Worm (Caenorhabditis elegans) whole organism, young adult: Measurements from ENCODE around the gene F22H10.1.

Experiments used
- B0336.3 ChIP-seq: fragments of 200-800 bp; sonication (Bioruptor generic); IDR thresholded peaks from 2 replicates; pipeline ENCODE4 v1.3.6; 2022; ENCODE audit warnings: missing genetic modification characterization, missing compliant biosample characterization
- C17E4.6 ChIP-seq: fragments of 200-800 bp; sonication (Bioruptor generic); IDR thresholded peaks from 2 replicates; pipeline ENCODE4 v1.3.6; 2022; ENCODE audit warnings: missing genetic modification reagents, missing genetic modification characterization, missing compliant biosample characterization
- F22D6.2 ChIP-seq: sonication (generic microtip); optimal IDR thresholded peaks from 2 replicates; lab custom pipeline; 2016; ENCODE audit warnings: mild to moderate bottlenecking, missing genetic modification characterization, missing compliant biosample characterization
- F33H1.4 ChIP-seq: fragments of 200-800 bp; sonication (Bioruptor generic); IDR thresholded peaks from 2 replicates; pipeline ENCODE4 v1.3.6; 2022; ENCODE audit warnings: missing genetic modification reagents, missing genetic modification characterization, missing compliant biosample characterization
- F39B2.1 ChIP-seq: fragments of 200-800 bp; sonication (Bioruptor generic); IDR thresholded peaks from 2 replicates; pipeline ENCODE4 v1.3.6; 2022; ENCODE audit warnings: missing genetic modification reagents, missing genetic modification characterization, missing compliant biosample characterization
- F49E8.2 ChIP-seq: sonication (generic microtip); optimal IDR thresholded peaks from 3 replicates; lab custom pipeline; 2017; ENCODE audit warnings: missing genetic modification characterization, mild to moderate bottlenecking, missing compliant biosample characterization, antibody characterized with exemption, moderate library complexity; ENCODE audit not compliant: insufficient read depth
- K11D2.4 ChIP-seq: fragments of 200-800 bp; sonication (Bioruptor generic); IDR thresholded peaks from 2 replicates; pipeline ENCODE4 v1.3.6; 2022; ENCODE audit warnings: missing genetic modification reagents, missing genetic modification characterization, missing compliant biosample characterization
- K12H6.12 ChIP-seq: fragments of 200-800 bp; sonication (Bioruptor generic); optimal IDR thresholded peaks from 2 replicates; lab custom pipeline; 2018; ENCODE audit warnings: mild to moderate bottlenecking, missing genetic modification characterization, missing compliant biosample characterization
- T26A5.8 ChIP-seq: sonication (generic microtip); optimal IDR thresholded peaks from 2 replicates; lab custom pipeline; 2016; ENCODE audit warnings: missing genetic modification characterization, missing compliant biosample characterization
- Y67H2A.10 ChIP-seq: fragments of 200-800 bp; sonication (Bioruptor generic); conservative IDR thresholded peaks from 2 replicates; pipeline ENCODE4 v1.3.6; 2022; ENCODE audit warnings: missing genetic modification reagents, missing genetic modification characterization, missing compliant biosample characterization
- Y79H2A.3 ChIP-seq: fragments of 200-800 bp; sonication (Bioruptor generic); conservative IDR thresholded peaks from 2 replicates; pipeline ENCODE4 v1.3.6; 2022; ENCODE audit warnings: missing genetic modification reagents, missing genetic modification characterization, missing compliant biosample characterization
- Y95B8A.8 ChIP-seq: fragments of 200-800 bp; sonication (Bioruptor generic); IDR thresholded peaks from 2 replicates; pipeline ENCODE4 v1.3.6; 2022; ENCODE audit warnings: missing genetic modification reagents, missing genetic modification characterization, missing compliant biosample characterization
- aptf-3 ChIP-seq: fragments of 200-800 bp; sonication (Bioruptor generic); IDR thresholded peaks from 2 replicates; pipeline ENCODE4 v1.3.6; 2022; ENCODE audit warnings: missing genetic modification characterization, missing compliant biosample characterization
- atf-7 ChIP-seq: sonication (generic microtip); optimal IDR thresholded peaks from 2 replicates; lab custom pipeline; 2017; ENCODE audit warnings: mild to moderate bottlenecking, missing genetic modification characterization, missing compliant biosample characterization
- attf-6 ChIP-seq: fragments of 200-800 bp; sonication (Bioruptor generic); IDR thresholded peaks from 2 replicates; pipeline ENCODE4 v1.3.6; 2022; ENCODE audit warnings: missing genetic modification reagents, missing genetic modification characterization, missing compliant biosample characterization
- bed-1 ChIP-seq: fragments of 200-800 bp; sonication (Bioruptor generic); IDR thresholded peaks from 2 replicates; pipeline ENCODE4 v1.3.6; 2022; ENCODE audit warnings: missing genetic modification reagents, missing genetic modification characterization, missing compliant biosample characterization
- bed-2 ChIP-seq: fragments of 200-800 bp; sonication (Bioruptor generic); IDR thresholded peaks from 2 replicates; pipeline ENCODE4 v1.3.6; 2022; ENCODE audit warnings: missing genetic modification reagents, missing genetic modification characterization, missing compliant biosample characterization
- ccch-3 ChIP-seq: fragments of 200-800 bp; sonication (Bioruptor generic); optimal IDR thresholded peaks from 2 replicates; lab custom pipeline; 2018; ENCODE audit warnings: mild to moderate bottlenecking, missing genetic modification characterization, missing compliant biosample characterization
- cebp-1 ChIP-seq, 2 experiments: fragments of 200-800 bp in 1 of 2; sonication (Bioruptor generic) in 1 of 2; sonication (generic microtip) in 1 of 2; IDR thresholded peaks in 1 of 2; optimal IDR thresholded peaks in 1 of 2; 2 replicates each; pipeline versions ENCODE4 v1.3.6 to Lab custom; 2017 to 2022; ENCODE audit warnings: missing compliant biosample characterization in 2 of 2, missing genetic modification characterization in 2 of 2, mild to moderate bottlenecking in 1 of 2, missing genetic modification reagents in 1 of 2, moderate library complexity in 1 of 2
- ceh-100 ChIP-seq: fragments of 200-800 bp; sonication (Bioruptor generic); IDR thresholded peaks from 2 replicates; pipeline ENCODE4 v1.3.6; 2022; ENCODE audit warnings: missing genetic modification reagents, missing genetic modification characterization, missing compliant biosample characterization
- ceh-58 ChIP-seq: fragments of 200-800 bp; sonication (Bioruptor generic); IDR thresholded peaks from 2 replicates; pipeline ENCODE4 v1.3.6; 2022; ENCODE audit warnings: missing genetic modification characterization, missing compliant biosample characterization
- ceh-79 ChIP-seq: sonication (generic microtip); optimal IDR thresholded peaks from 2 replicates; lab custom pipeline; 2017; ENCODE audit warnings: mild to moderate bottlenecking, missing genetic modification characterization, missing compliant biosample characterization
- chd-7 ChIP-seq: sonication (generic microtip); optimal IDR thresholded peaks from 2 replicates; lab custom pipeline; 2016; ENCODE audit warnings: mild to moderate bottlenecking, missing genetic modification characterization, moderate library complexity, missing compliant biosample characterization
- die-1 ChIP-seq: sonication (generic microtip); optimal IDR thresholded peaks from 2 replicates; lab custom pipeline; 2016; ENCODE audit warnings: missing genotype, mild to moderate bottlenecking, missing genetic modification characterization, missing compliant biosample characterization
- dpl-1 ChIP-seq: fragments of 150-350 bp; optimal IDR thresholded peaks from 2 replicates; lab custom pipeline; 2014; ENCODE audit warnings: missing biosample characterization, missing genetic modification reagents, missing genetic modification characterization
- egl-18 ChIP-seq: fragments of 200-800 bp; sonication (Bioruptor generic); IDR thresholded peaks from 2 replicates; pipeline ENCODE4 v1.3.6; 2022; ENCODE audit warnings: missing genetic modification reagents, missing genetic modification characterization, missing compliant biosample characterization
- hmg-1.2 ChIP-seq: fragments of 200-800 bp; sonication (Bioruptor generic); IDR thresholded peaks from 2 replicates; pipeline ENCODE4 v1.3.6; 2022; ENCODE audit warnings: missing genetic modification reagents, missing genetic modification characterization, missing compliant biosample characterization
- lag-1 ChIP-seq: fragments of 200-800 bp; sonication (Bioruptor generic); IDR thresholded peaks from 2 replicates; pipeline ENCODE4 v1.3.6; 2022; ENCODE audit warnings: missing genetic modification reagents, missing genetic modification characterization, missing compliant biosample characterization
- lin-26 ChIP-seq: fragments of 200-800 bp; sonication (Bioruptor generic); IDR thresholded peaks from 2 replicates; pipeline ENCODE4 v1.3.6; 2022; ENCODE audit warnings: missing genetic modification reagents, missing genetic modification characterization, missing compliant biosample characterization
- lir-1 ChIP-seq: fragments of 200-800 bp; sonication (Bioruptor generic); conservative IDR thresholded peaks from 2 replicates; pipeline ENCODE4 v1.3.6; 2022; ENCODE audit warnings: missing genetic modification reagents, missing genetic modification characterization, missing compliant biosample characterization
- mcd-1 ChIP-seq: fragments of 200-800 bp; sonication (Bioruptor generic); IDR thresholded peaks from 2 replicates; pipeline ENCODE4 v1.3.6; 2022; ENCODE audit warnings: missing genetic modification reagents, missing genetic modification characterization, missing compliant biosample characterization
- mes-4 ChIP-seq: sonication (generic microtip); optimal IDR thresholded peaks from 2 replicates; lab custom pipeline; 2016; ENCODE audit warnings: missing genotype, missing genetic modification characterization, missing compliant biosample characterization
- nhr-27 ChIP-seq: fragments of 200-800 bp; sonication (Bioruptor generic); optimal IDR thresholded peaks from 2 replicates; lab custom pipeline; 2018; ENCODE audit warnings: mild to moderate bottlenecking, missing genetic modification characterization, moderate library complexity, missing compliant biosample characterization
- nhr-80 ChIP-seq: sonication (generic microtip); optimal IDR thresholded peaks from 2 replicates; lab custom pipeline; 2016; ENCODE audit warnings: missing genetic modification characterization, missing compliant biosample characterization
- pha-4 ChIP-seq: fragments of 150-350 bp; sonication (generic microtip); optimal IDR thresholded peaks from 2 replicates; lab custom pipeline; 2014; ENCODE audit warnings: missing biosample characterization, missing genetic modification reagents, missing genetic modification characterization
- rcor-1 ChIP-seq: fragments of 200-800 bp; sonication (Bioruptor generic); IDR thresholded peaks from 2 replicates; pipeline ENCODE4 v1.3.6; 2022; ENCODE audit warnings: missing genetic modification reagents, missing genetic modification characterization, missing compliant biosample characterization
- sdz-38 ChIP-seq: sonication (generic microtip); optimal IDR thresholded peaks from 2 replicates; lab custom pipeline; 2016; ENCODE audit warnings: missing genotype, missing genetic modification characterization, missing compliant biosample characterization
- sea-2 ChIP-seq: fragments of 200-800 bp; sonication (Bioruptor generic); IDR thresholded peaks from 2 replicates; pipeline ENCODE4 v1.3.6; 2022; ENCODE audit warnings: missing genetic modification characterization, missing compliant biosample characterization
- snpc-3.4 ChIP-seq: sonication (generic microtip); optimal IDR thresholded peaks from 2 replicates; lab custom pipeline; 2017; ENCODE audit warnings: missing genetic modification characterization, mild to moderate bottlenecking, missing compliant biosample characterization, antibody characterized with exemption, moderate library complexity, missing genotype, missing genetic modification reagents
- somi-1 ChIP-seq: fragments of 200-800 bp; sonication (Bioruptor generic); optimal IDR thresholded peaks from 2 replicates; lab custom pipeline; 2018; ENCODE audit warnings: mild to moderate bottlenecking, missing genetic modification characterization, missing compliant biosample characterization
- tbp1 ChIP-seq: fragments of 200-800 bp; sonication (Bioruptor generic); optimal IDR thresholded peaks from 2 replicates; lab custom pipeline; 2018; ENCODE audit warnings: mild to moderate bottlenecking, missing genetic modification characterization, missing compliant biosample characterization
- unc-62 ChIP-seq: fragments of 150-350 bp; optimal IDR thresholded peaks from 2 replicates; lab custom pipeline; 2014; ENCODE audit warnings: missing biosample characterization, missing genetic modification reagents, missing genetic modification characterization
- ztf-3 ChIP-seq: fragments of 200-800 bp; sonication (Bioruptor generic); optimal IDR thresholded peaks from 2 replicates; lab custom pipeline; 2018; ENCODE audit warnings: mild to moderate bottlenecking, missing genetic modification characterization, missing compliant biosample characterization

Gene F22H10.1

DNA sequence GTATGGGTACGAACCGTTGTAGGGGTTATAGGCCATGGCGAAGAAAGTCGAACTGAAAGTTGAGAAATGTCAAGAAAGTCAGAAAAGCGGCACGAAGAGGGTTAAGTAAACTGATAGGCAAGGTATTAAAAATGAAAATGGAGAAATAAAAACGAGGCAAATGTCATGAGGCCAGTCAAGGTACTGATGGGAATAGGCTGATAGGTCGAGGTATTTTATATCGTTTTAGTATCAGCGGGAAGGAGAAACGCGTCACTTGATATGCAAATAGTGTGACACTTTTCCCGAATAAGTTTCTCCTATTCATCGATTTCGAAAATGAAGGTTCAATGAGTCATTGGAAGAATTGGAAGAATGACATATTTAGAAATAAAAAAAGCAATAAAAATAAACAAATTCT is 24.6 kb upstream of the F22H10.1 start, which contains the start of gene F22H10.3 (continued):
- TF ChIP-seq unc-62 (GFP tag; lab: Kevin White, UChicago) (peak; percentile 22), F22D6.2 (tag; lab: Kevin White, UChicago) (no peak), snpc-3.4 (tag; lab: Kevin White, UChicago) (no peak), ztf-3 (GFP tag; lab: Kevin White, UChicago) (no peak), bed-1 (no peak), B0336.3 (0 out of 2 replicates have a peak, but pooled peaks have one; percentile 15)

ce11 chrX:16678097-16678496 is 24.1 kb upstream of the F22H10.1 start:
- TF ChIP-seq egl-18 (GFP tag; lab: Robert Waterston, UW) (no peak), B0336.3 (no peak), F33H1.4 (no peak), bed-2 (GFP tag; lab: Robert Waterston, UW) (no peak), F49E8.2 (tag; lab: Kevin White, UChicago) (no peak), dpl-1 (no peak), atf-7 (tag; lab: Kevin White, UChicago) (no peak), sea-2 (GFP tag; lab: Robert Waterston, UW) (no peak), sdz-38 (tag; lab: Kevin White, UChicago) (no peak), lag-1 (GFP tag; lab: Robert Waterston, UW) (no peak), mes-4 (no peak), lin-26 (GFP tag; lab: Robert Waterston, UW) (no peak)

- TF ChIP-seq nhr-80 (tag; lab: Kevin White, UChicago) (peak; percentile 66), pha-4 (peak; percentile 1), cebp-1 (GFP tag; IDR thresholded peaks at IDR 0.05; lab: Robert Waterston, UW) (no peak), cebp-1 (tag; optimal IDR thresholded peaks at IDR 0.05; lab: Kevin White, UChicago) (peak; percentile 38), attf-6 (GFP tag; lab: Robert Waterston, UW) (no peak)
These were observed 23.1 kb upstream of the F22H10.1 start, which contains the start of gene F22H10.2 for ce11 chrX:16679117-16679590. Gene F22H10.2 (plus strand): TSS chrX:16679540.

DNA sequence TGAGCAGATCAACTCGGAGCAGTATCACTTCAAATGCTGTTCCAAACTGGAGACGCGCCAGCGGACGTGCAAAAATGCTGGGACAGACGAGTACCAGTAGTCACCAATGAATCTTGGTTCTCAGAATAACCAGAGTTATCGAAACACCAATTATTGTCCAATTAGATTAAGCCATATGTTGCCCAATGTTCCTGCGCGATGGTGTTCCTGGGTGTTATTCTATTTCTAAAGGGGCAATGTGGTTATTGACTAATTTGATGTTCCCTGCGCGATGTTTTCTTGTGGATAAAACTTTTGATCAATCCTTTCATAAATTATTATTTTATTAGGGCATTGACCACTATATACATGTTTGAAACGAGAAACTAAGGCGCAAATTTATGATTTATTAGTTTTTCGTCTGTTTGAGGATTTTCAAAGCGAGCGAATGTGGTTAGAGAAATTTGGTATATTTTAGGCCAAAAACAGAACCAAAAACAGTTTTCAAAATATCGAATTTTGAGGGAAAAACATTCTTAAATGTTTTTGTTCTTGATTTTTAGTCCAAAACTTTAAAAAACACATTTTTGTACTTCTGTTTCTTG is 20.2 kb upstream of the F22H10.1 start:
- TF ChIP-seq lir-1 (GFP tag; lab: Robert Waterston, UW) (peak; percentile 92), die-1 (tag; lab: Kevin White, UChicago) (peak; percentile 71), Y79H2A.3 (no peak), lag-1 (GFP tag; lab: Robert Waterston, UW) (peak; percentile 79; the same call in 1 of the 2 replicates), mcd-1 (peak; percentile 85), ccch-3 (peak; percentile 89), Y95B8A.8 (GFP tag; lab: Robert Waterston, UW) (0 out of 2 replicates have a peak, but pooled peaks have one; percentile 19), rcor-1 (GFP tag; lab: Robert Waterston, UW) (peak; percentile 96), ceh-58 (GFP tag; lab: Robert Waterston, UW) (no peak), chd-7 (tag; lab: Kevin White, UChicago) (peak; percentile 95), hmg-1.2 (GFP tag; lab: Robert Waterston, UW) (peak; percentile 87), nhr-27 (tag; lab: Kevin White, UChicago) (peak; percentile 55), ceh-79 (tag; lab: Kevin White, UChicago) (peak; percentile 34), sea-2 (GFP tag; lab: Robert Waterston, UW) (no peak), C17E4.6 (GFP tag; lab: Robert Waterston, UW) (peak; percentile 60; the same call in 1 of the 2 replicates), Y67H2A.10 (peak; percentile 51; the same call in 1 of the 2 replicates), F49E8.2 (tag; lab: Kevin White, UChicago) (peak; percentile 16), somi-1 (peak; percentile 94), K12H6.12 (tag; lab: Kevin White, UChicago) (peak; percentile 95), K11D2.4 (GFP tag; lab: Robert Waterston, UW) (peak; percentile 99), atf-7 (tag; lab: Kevin White, UChicago) (peak; percentile 97), F39B2.1 (GFP tag; lab: Robert Waterston, UW) (no peak), ceh-100 (GFP tag; lab: Robert Waterston, UW) (peak; percentile 75), tbp1 (GFP tag; lab: Kevin White, UChicago) (peak; percentile 80), aptf-3 (GFP tag; lab: Robert Waterston, UW) (no peak), T26A5.8 (tag; lab: Kevin White, UChicago) (no peak)
